Worm (Caenorhabditis elegans) whole organism, young adult: ENCODE measurements around the gene ZK180.7.

Source experiments
- B0035.1 ChIP-seq: sonication (generic microtip); optimal IDR thresholded peaks from 2 replicates; lab custom pipeline; 2016; ENCODE audit warnings: missing genetic modification characterization, mild to moderate bottlenecking, missing compliant biosample characterization, missing genotype, missing genetic modification reagents
- D2030.7 ChIP-seq: fragments of 200-800 bp; sonication (Bioruptor generic); IDR thresholded peaks from 2 replicates; pipeline ENCODE4 v1.3.6; 2022; ENCODE audit warnings: missing genetic modification reagents, missing genetic modification characterization, missing compliant biosample characterization
- F22D6.2 ChIP-seq: sonication (generic microtip); optimal IDR thresholded peaks from 2 replicates; lab custom pipeline; 2016; ENCODE audit warnings: mild to moderate bottlenecking, missing genetic modification characterization, missing compliant biosample characterization
- F23B12.7 ChIP-seq: sonication (generic microtip); optimal IDR thresholded peaks from 2 replicates; lab custom pipeline; 2017; ENCODE audit warnings: missing genetic modification characterization, mild to moderate bottlenecking, missing compliant biosample characterization, antibody characterized with exemption, moderate library complexity; ENCODE audit not compliant: insufficient read depth
- F37B4.10 ChIP-seq: fragments of 200-800 bp; sonication (Bioruptor generic); IDR thresholded peaks from 2 replicates; pipeline ENCODE4 v1.3.6; 2022; ENCODE audit warnings: missing genetic modification characterization, missing compliant biosample characterization
- F39B2.1 ChIP-seq: fragments of 200-800 bp; sonication (Bioruptor generic); IDR thresholded peaks from 2 replicates; pipeline ENCODE4 v1.3.6; 2022; ENCODE audit warnings: missing genetic modification reagents, missing genetic modification characterization, missing compliant biosample characterization
- Y56A3A.18 ChIP-seq: fragments of 200-800 bp; sonication (Bioruptor generic); IDR thresholded peaks from 2 replicates; pipeline ENCODE4 v1.3.6; 2022; ENCODE audit warnings: missing genetic modification reagents, missing genetic modification characterization, missing compliant biosample characterization
- Y67H2A.10 ChIP-seq: fragments of 200-800 bp; sonication (Bioruptor generic); conservative IDR thresholded peaks from 2 replicates; pipeline ENCODE4 v1.3.6; 2022; ENCODE audit warnings: missing genetic modification reagents, missing genetic modification characterization, missing compliant biosample characterization
- ZK185.1 ChIP-seq: sonication (generic microtip); optimal IDR thresholded peaks from 2 replicates; lab custom pipeline; 2016; ENCODE audit warnings: mild to moderate bottlenecking, missing genetic modification characterization, missing compliant biosample characterization; ENCODE audit not compliant: poor library complexity, severe bottlenecking
- akir-1 ChIP-seq: fragments of 200-800 bp; sonication (Bioruptor generic); optimal IDR thresholded peaks from 2 replicates; lab custom pipeline; 2018; ENCODE audit warnings: mild to moderate bottlenecking, missing genetic modification characterization, moderate library complexity, missing compliant biosample characterization
- ama-1 ChIP-seq, 3 experiments: fragments of 150-350 bp in 1 of 3; sonication (generic microtip) in 2 of 3; optimal IDR thresholded peaks; 2 replicates each; lab custom pipeline; 2014 to 2018; ENCODE audit warnings: missing biosample characterization in 2 of 3, missing genetic modification characterization in 2 of 3, missing genetic modification reagents in 2 of 3
- aptf-2 ChIP-seq: fragments of 200-800 bp; sonication (Bioruptor generic); conservative IDR thresholded peaks from 2 replicates; pipeline ENCODE4 v1.3.6; 2022; ENCODE audit warnings: missing genetic modification reagents, missing genetic modification characterization, missing compliant biosample characterization
- aptf-3 ChIP-seq: fragments of 200-800 bp; sonication (Bioruptor generic); IDR thresholded peaks from 2 replicates; pipeline ENCODE4 v1.3.6; 2022; ENCODE audit warnings: missing genetic modification characterization, missing compliant biosample characterization
- atf-7 ChIP-seq: sonication (generic microtip); optimal IDR thresholded peaks from 2 replicates; lab custom pipeline; 2017; ENCODE audit warnings: mild to moderate bottlenecking, missing genetic modification characterization, missing compliant biosample characterization
- attf-6 ChIP-seq: fragments of 200-800 bp; sonication (Bioruptor generic); IDR thresholded peaks from 2 replicates; pipeline ENCODE4 v1.3.6; 2022; ENCODE audit warnings: missing genetic modification reagents, missing genetic modification characterization, missing compliant biosample characterization
- bed-2 ChIP-seq: fragments of 200-800 bp; sonication (Bioruptor generic); IDR thresholded peaks from 2 replicates; pipeline ENCODE4 v1.3.6; 2022; ENCODE audit warnings: missing genetic modification reagents, missing genetic modification characterization, missing compliant biosample characterization
- ceh-27 ChIP-seq: fragments of 200-800 bp; sonication (Bioruptor generic); optimal IDR thresholded peaks from 2 replicates; lab custom pipeline; 2018; ENCODE audit warnings: mild to moderate bottlenecking, missing genetic modification characterization, moderate library complexity, missing compliant biosample characterization
- ceh-79 ChIP-seq: sonication (generic microtip); optimal IDR thresholded peaks from 2 replicates; lab custom pipeline; 2017; ENCODE audit warnings: mild to moderate bottlenecking, missing genetic modification characterization, missing compliant biosample characterization
- chd-7 ChIP-seq: sonication (generic microtip); optimal IDR thresholded peaks from 2 replicates; lab custom pipeline; 2016; ENCODE audit warnings: mild to moderate bottlenecking, missing genetic modification characterization, moderate library complexity, missing compliant biosample characterization
- die-1 ChIP-seq: sonication (generic microtip); optimal IDR thresholded peaks from 2 replicates; lab custom pipeline; 2016; ENCODE audit warnings: missing genotype, mild to moderate bottlenecking, missing genetic modification characterization, missing compliant biosample characterization
- dpl-1 ChIP-seq: fragments of 150-350 bp; optimal IDR thresholded peaks from 2 replicates; lab custom pipeline; 2014; ENCODE audit warnings: missing biosample characterization, missing genetic modification reagents, missing genetic modification characterization
- efl-1 ChIP-seq: fragments of 150-350 bp; optimal IDR thresholded peaks from 2 replicates; lab custom pipeline; 2014; ENCODE audit warnings: missing biosample characterization, missing genetic modification reagents, missing genetic modification characterization
- egl-18 ChIP-seq: fragments of 200-800 bp; sonication (Bioruptor generic); IDR thresholded peaks from 2 replicates; pipeline ENCODE4 v1.3.6; 2022; ENCODE audit warnings: missing genetic modification reagents, missing genetic modification characterization, missing compliant biosample characterization
- let-607 ChIP-seq, 2 experiments: fragments of 200-800 bp in 1 of 2; sonication (Bioruptor generic) in 1 of 2; sonication (generic microtip) in 1 of 2; optimal IDR thresholded peaks; 2 replicates each; lab custom pipeline; 2016 to 2018; ENCODE audit warnings: mild to moderate bottlenecking in 2 of 2, missing compliant biosample characterization in 2 of 2, missing genetic modification characterization in 2 of 2, moderate library complexity in 2 of 2, missing genotype in 1 of 2
- lin-26 ChIP-seq: fragments of 200-800 bp; sonication (Bioruptor generic); IDR thresholded peaks from 2 replicates; pipeline ENCODE4 v1.3.6; 2022; ENCODE audit warnings: missing genetic modification reagents, missing genetic modification characterization, missing compliant biosample characterization
- lin-35 ChIP-seq, 3 experiments: fragments of 150-350 bp in 2 of 3; sonication (generic microtip) in 1 of 3; optimal IDR thresholded peaks; 2 replicates each; lab custom pipeline; 2014 to 2018; ENCODE audit warnings: missing biosample characterization in 3 of 3, missing genetic modification characterization in 3 of 3, missing genetic modification reagents in 3 of 3
- lsl-1 ChIP-seq: fragments of 200-800 bp; sonication (Bioruptor generic); optimal IDR thresholded peaks from 2 replicates; lab custom pipeline; 2018; ENCODE audit warnings: mild to moderate bottlenecking, missing genetic modification characterization, moderate library complexity, missing compliant biosample characterization
- madf-6 ChIP-seq: fragments of 200-800 bp; sonication (Bioruptor generic); IDR thresholded peaks from 2 replicates; pipeline ENCODE4 v1.3.6; 2022; ENCODE audit warnings: missing genetic modification reagents, missing genetic modification characterization, missing compliant biosample characterization
- mel-28 ChIP-seq: sonication (generic microtip); optimal IDR thresholded peaks from 2 replicates; lab custom pipeline; 2016; ENCODE audit warnings: borderline replicate concordance, mild to moderate bottlenecking, missing genetic modification characterization, missing compliant biosample characterization
- mes-4 ChIP-seq: sonication (generic microtip); optimal IDR thresholded peaks from 2 replicates; lab custom pipeline; 2016; ENCODE audit warnings: missing genotype, missing genetic modification characterization, missing compliant biosample characterization
- mxl-1 ChIP-seq: sonication (generic microtip); optimal IDR thresholded peaks from 2 replicates; lab custom pipeline; 2016; ENCODE audit warnings: missing genetic modification characterization, missing compliant biosample characterization
- nfya-1 ChIP-seq: sonication (generic microtip); optimal IDR thresholded peaks from 2 replicates; lab custom pipeline; 2017; ENCODE audit warnings: antibody characterized with exemption, missing compliant biosample characterization, missing genetic modification characterization, borderline replicate concordance; ENCODE audit not compliant: insufficient read depth
- nfyb-1 ChIP-seq: fragments of 200-800 bp; sonication (Bioruptor generic); IDR thresholded peaks from 2 replicates; pipeline ENCODE4 v1.3.6; 2022; ENCODE audit warnings: missing genetic modification reagents, missing genetic modification characterization, missing compliant biosample characterization
- nhr-179 ChIP-seq: sonication (generic microtip); optimal IDR thresholded peaks from 2 replicates; lab custom pipeline; 2016; ENCODE audit warnings: mild to moderate bottlenecking, missing genetic modification characterization, missing compliant biosample characterization
- nhr-27 ChIP-seq: fragments of 200-800 bp; sonication (Bioruptor generic); optimal IDR thresholded peaks from 2 replicates; lab custom pipeline; 2018; ENCODE audit warnings: mild to moderate bottlenecking, missing genetic modification characterization, moderate library complexity, missing compliant biosample characterization
- nhr-80 ChIP-seq: sonication (generic microtip); optimal IDR thresholded peaks from 2 replicates; lab custom pipeline; 2016; ENCODE audit warnings: missing genetic modification characterization, missing compliant biosample characterization
- pbrm-1 ChIP-seq: fragments of 200-800 bp; sonication (Bioruptor generic); IDR thresholded peaks from 2 replicates; pipeline ENCODE4 v1.3.6; 2022; ENCODE audit warnings: missing genetic modification reagents, missing genetic modification characterization, missing compliant biosample characterization
- rcor-1 ChIP-seq: fragments of 200-800 bp; sonication (Bioruptor generic); IDR thresholded peaks from 2 replicates; pipeline ENCODE4 v1.3.6; 2022; ENCODE audit warnings: missing genetic modification reagents, missing genetic modification characterization, missing compliant biosample characterization
- rec-8 ChIP-seq, 2 experiments: sonication (generic microtip); optimal IDR thresholded peaks; 2 replicates each; lab custom pipeline; 2016; ENCODE audit warnings: mild to moderate bottlenecking in 2 of 2, missing genetic modification characterization in 2 of 2, missing genetic modification reagents in 2 of 2, missing genotype in 2 of 2, missing biosample characterization in 1 of 2, missing compliant biosample characterization in 1 of 2, moderate library complexity in 1 of 2
- sdz-38 ChIP-seq: sonication (generic microtip); optimal IDR thresholded peaks from 2 replicates; lab custom pipeline; 2016; ENCODE audit warnings: missing genotype, missing genetic modification characterization, missing compliant biosample characterization
- snpc-4 ChIP-seq, 5 experiments: fragments of 150-350 bp in 1 of 5; sonication (generic microtip) in 4 of 5; optimal IDR thresholded peaks; 2 replicates each; lab custom pipeline; 2014 to 2018; ENCODE audit warnings: missing genetic modification characterization in 5 of 5, missing biosample characterization in 3 of 5, antibody characterized with exemption in 2 of 5, mild to moderate bottlenecking in 2 of 5, missing compliant biosample characterization in 2 of 5, missing genotype in 2 of 5, moderate library complexity in 2 of 5, missing genetic modification reagents in 1 of 5
- sptf-2 ChIP-seq: fragments of 200-800 bp; sonication (Bioruptor generic); optimal IDR thresholded peaks from 2 replicates; lab custom pipeline; 2018; ENCODE audit warnings: mild to moderate bottlenecking, missing genetic modification characterization, missing compliant biosample characterization
- tlf-1 ChIP-seq: fragments of 200-800 bp; sonication (Bioruptor generic); optimal IDR thresholded peaks from 2 replicates; lab custom pipeline; 2018; ENCODE audit warnings: mild to moderate bottlenecking, missing genetic modification characterization, missing compliant biosample characterization
- unc-62 ChIP-seq: fragments of 150-350 bp; optimal IDR thresholded peaks from 2 replicates; lab custom pipeline; 2014; ENCODE audit warnings: missing biosample characterization, missing genetic modification reagents, missing genetic modification characterization
- ztf-18 ChIP-seq: sonication (generic microtip); optimal IDR thresholded peaks from 2 replicates; lab custom pipeline; 2016; ENCODE audit warnings: missing genotype, mild to moderate bottlenecking, missing genetic modification characterization, missing compliant biosample characterization
- ztf-28 ChIP-seq: fragments of 200-800 bp; sonication (Bioruptor generic); IDR thresholded peaks from 2 replicates; pipeline ENCODE4 v1.3.6; 2022; ENCODE audit warnings: missing genetic modification reagents, missing genetic modification characterization, missing compliant biosample characterization

ZK180.7 gene

DNA sequence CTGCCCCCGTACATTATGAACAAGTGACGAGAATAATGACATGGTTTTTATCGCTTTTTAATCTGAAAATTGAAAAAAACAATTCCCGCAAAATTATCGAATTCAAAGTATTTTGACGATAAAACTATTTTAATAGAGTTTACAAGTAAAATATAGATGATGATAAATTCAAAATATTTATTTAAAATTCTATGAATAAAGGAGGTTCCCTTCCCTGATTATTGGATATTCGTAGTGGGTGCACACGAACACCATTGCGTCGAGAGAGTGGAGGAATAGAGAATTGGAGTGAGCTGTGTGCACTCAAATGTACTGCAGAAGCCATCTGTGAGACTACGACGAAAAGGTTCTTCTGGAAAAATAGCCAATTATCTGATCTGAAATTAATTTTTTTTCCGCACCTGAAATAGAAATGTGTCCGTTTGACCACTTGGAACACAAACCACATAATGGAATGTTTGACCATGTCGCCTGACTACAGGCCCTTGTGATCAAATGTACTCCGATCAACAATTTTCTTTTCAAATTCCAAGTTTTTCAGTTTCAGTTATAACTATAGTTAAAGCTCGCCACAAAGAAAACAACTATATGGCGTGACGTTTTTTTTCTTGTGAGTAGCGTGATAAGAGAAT lies 21.0 kb downstream of the ZK180.7 start, which contains the start of the genes rfth-1 and ZK180.8 (continued):
- TF ChIP-seq nhr-179 (tag; lab: Kevin White, UChicago) (no peak), B0035.1 (no peak), ceh-27 (GFP tag; lab: Kevin White, UChicago) (no peak), chd-7 (tag; lab: Kevin White, UChicago) (peak; percentile 28), lin-35 (GFP tag; optimal IDR thresholded peaks at IDR 0.05; lab: Kevin White, UChicago) (peak in 1 of 3 experiments; percentile 17), nfya-1 (tag; lab: Kevin White, UChicago) (no peak), rec-8 (tag; optimal IDR thresholded peaks at IDR 0.05; lab: Kevin White, UChicago) (no peak), sptf-2 (GFP tag; lab: Kevin White, UChicago) (no peak), madf-6 (GFP tag; lab: Robert Waterston, UW) (peak; percentile 48), nhr-27 (tag; lab: Kevin White, UChicago) (no peak), D2030.7 (no peak), nhr-80 (tag; lab: Kevin White, UChicago) (peak; percentile 36), sdz-38 (tag; lab: Kevin White, UChicago) (no peak), efl-1 (no peak), Y56A3A.18 (GFP tag; lab: Robert Waterston, UW) (no peak), unc-62 (GFP tag; lab: Kevin White, UChicago) (no peak), mel-28 (no peak), F39B2.1 (0 out of 2 replicates have a peak, but pooled peaks have one; percentile 57), mes-4 (no peak), nfyb-1 (GFP tag; lab: Robert Waterston, UW) (peak; percentile 47; the same call in 1 of the 2 replicates), lin-26 (GFP tag; lab: Robert Waterston, UW) (0 out of 2 replicates have a peak, but pooled peaks have one; percentile 22), aptf-3 (no peak), pbrm-1 (GFP tag; lab: Robert Waterston, UW) (0 out of 2 replicates have a peak, but pooled peaks have one; percentile 29), Y67H2A.10 (GFP tag; lab: Robert Waterston, UW) (no peak), tlf-1 (GFP tag; lab: Kevin White, UChicago) (no peak), rcor-1 (GFP tag; lab: Robert Waterston, UW) (no peak), ztf-18 (no peak), ZK185.1 (tag; lab: Kevin White, UChicago) (no peak), aptf-2 (GFP tag; lab: Robert Waterston, UW) (no peak), ama-1 (optimal IDR thresholded peaks at IDR 0.05; lab: Kevin White, UChicago) (no peak), ama-1 (GFP tag; optimal IDR thresholded peaks at IDR 0.05; lab: Kevin White, UChicago) (peak in 1 of 2 experiments; percentile 58), F23B12.7 (no peak), die-1 (tag; lab: Kevin White, UChicago) (no peak), mxl-1 (tag; lab: Kevin White, UChicago) (no peak), attf-6 (GFP tag; lab: Robert Waterston, UW) (no peak), atf-7 (no peak), lsl-1 (GFP tag; lab: Kevin White, UChicago) (no peak), dpl-1 (GFP tag; lab: Kevin White, UChicago) (no peak), F37B4.10 (GFP tag; lab: Robert Waterston, UW) (no peak), ztf-28 (GFP tag; lab: Robert Waterston, UW) (no peak), bed-2 (GFP tag; lab: Robert Waterston, UW) (no peak), ceh-79 (no peak), let-607 (tag; optimal IDR thresholded peaks at IDR 0.05; lab: Kevin White, UChicago) (no peak), egl-18 (GFP tag; lab: Robert Waterston, UW) (no peak), snpc-4 (GFP tag; optimal IDR thresholded peaks at IDR 0.05; lab: Kevin White, UChicago) (no peak), snpc-4 (tag; optimal IDR thresholded peaks at IDR 0.05; lab: Kevin White, UChicago) (no peak), F22D6.2 (no peak), akir-1 (no peak)
